Worm (Caenorhabditis elegans): Measurements from ENCODE around the gene F44E5.4.

The F44E5.4 gene

DNA sequence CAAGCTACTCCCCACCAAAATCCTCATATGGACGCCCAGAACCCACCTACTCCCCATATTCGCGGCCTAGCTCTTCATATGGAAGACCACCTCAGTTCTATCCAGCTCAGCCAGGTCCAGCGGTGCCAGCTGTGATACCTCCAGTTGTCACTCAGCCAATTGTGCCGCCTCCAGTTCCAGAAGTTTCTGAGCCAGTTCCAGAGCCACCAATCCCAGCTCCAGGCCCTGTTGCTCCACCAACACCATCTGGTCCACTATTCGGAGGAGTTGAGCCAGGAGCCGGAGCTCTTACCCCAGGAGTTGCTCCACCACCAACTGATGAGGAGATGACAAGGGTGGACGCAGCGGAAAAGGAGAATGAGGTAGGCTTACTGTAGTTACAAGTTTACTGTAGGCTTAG is 37.5 kb downstream of the F44E5.4 start:
- TF ChIP-seq pes-1 (GFP tag; IDR thresholded peaks at IDR 0.05): no peak
- TF ChIP-seq ceh-13 (GFP tag; optimal IDR thresholded peaks at IDR 0.05): no peak
- TF ChIP-seq B0310.2 (tag; optimal IDR thresholded peaks at IDR 0.05): no peak
- no peak for TF ChIP-seq hmbx-1 (tag; optimal IDR thresholded peaks at IDR 0.05)
- TF ChIP-seq hnd-1 (tag; optimal IDR thresholded peaks at IDR 0.05): no peak
- TF ChIP-seq hmg-4 (GFP tag; optimal IDR thresholded peaks at IDR 0.05): no peak
- no peak for TF ChIP-seq aly-1 (tag; optimal IDR thresholded peaks at IDR 0.05)
- no peak for TF ChIP-seq sea-1 (GFP tag; conservative IDR thresholded peaks at IDR 0.05)

DNA sequence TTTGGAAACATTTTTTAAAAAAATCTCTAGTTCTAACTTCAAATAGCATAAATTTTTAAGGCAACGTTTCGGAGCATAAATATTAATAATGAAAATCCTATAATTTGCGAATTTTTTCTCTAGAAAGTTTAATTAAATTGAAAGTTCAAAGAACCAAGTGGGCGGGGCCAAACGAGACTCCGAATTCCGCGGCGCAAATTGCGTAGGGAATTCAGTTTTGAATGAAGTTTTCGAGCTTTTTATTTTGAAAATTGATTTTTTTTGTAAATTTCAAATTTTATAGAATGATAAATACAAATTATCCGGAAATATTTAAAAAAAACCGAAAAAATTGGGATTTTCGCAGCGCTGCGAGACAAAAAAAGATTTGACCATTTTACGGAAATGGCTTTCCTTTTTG is 38.3 kb downstream of the F44E5.4 start:
- TF ChIP-seq F13C5.2 (tag; optimal IDR thresholded peaks at IDR 0.05) (no peak), tbx-11 (GFP tag; IDR thresholded peaks at IDR 0.05) (no peak), sea-1 (GFP tag; conservative IDR thresholded peaks at IDR 0.05) (no peak), hnd-1 (tag; optimal IDR thresholded peaks at IDR 0.05) (no peak), ceh-13 (GFP tag; optimal IDR thresholded peaks at IDR 0.05) (no peak), tbx-37 (GFP tag; conservative IDR thresholded peaks at IDR 0.05) (no peak), hmg-4 (GFP tag; optimal IDR thresholded peaks at IDR 0.05) (no peak), pes-1 (GFP tag; IDR thresholded peaks at IDR 0.05) (no peak), B0310.2 (tag; optimal IDR thresholded peaks at IDR 0.05) (no peak), tra-4 (tag; optimal IDR thresholded peaks at IDR 0.05) (no peak), ama-1 (optimal IDR thresholded peaks at IDR 0.05) (no peak), ceh-36 (tag; optimal IDR thresholded peaks at IDR 0.05) (no peak), scrt-1 (GFP tag; IDR thresholded peaks at IDR 0.05) (no peak), ets-7 (tag; optimal IDR thresholded peaks at IDR 0.05) (no peak), hmbx-1 (tag; optimal IDR thresholded peaks at IDR 0.05) (no peak), flt-1 (GFP tag; IDR thresholded peaks at IDR 0.05) (no peak), aly-1 (tag; optimal IDR thresholded peaks at IDR 0.05) (no peak)

DNA sequence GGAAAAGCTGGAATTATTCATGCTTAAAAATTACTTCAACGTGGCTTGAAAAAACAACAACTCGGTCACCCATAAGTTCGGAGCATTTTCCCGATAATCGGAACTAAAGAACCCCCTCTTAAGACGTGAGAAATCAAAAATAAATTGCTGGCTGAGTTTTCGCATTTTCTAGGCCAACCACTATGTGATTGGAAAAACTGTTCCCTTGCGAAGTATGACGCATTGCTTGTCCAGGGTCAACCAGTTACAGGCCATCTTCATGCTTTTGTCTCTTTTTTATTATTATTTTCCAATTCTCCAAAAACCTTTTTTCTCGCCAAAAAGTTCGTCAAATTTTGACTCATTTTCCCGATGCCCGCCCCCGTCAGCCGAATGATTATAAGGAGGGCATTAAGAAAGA is 39.0 kb downstream of the F44E5.4 start, which contains the start of gene F13D12.3:
Gene F13D12.3 (plus strand): TSS at position 301 of the 400 bp plus-strand sequence.
- TF ChIP-seq hmbx-1 (tag; optimal IDR thresholded peaks at IDR 0.05) (no peak), ceh-36 (tag; optimal IDR thresholded peaks at IDR 0.05) (no peak), aly-1 (tag; optimal IDR thresholded peaks at IDR 0.05) (no peak), ceh-13 (GFP tag; optimal IDR thresholded peaks at IDR 0.05) (no peak), hnd-1 (tag; optimal IDR thresholded peaks at IDR 0.05) (no peak), ets-7 (tag; optimal IDR thresholded peaks at IDR 0.05) (no peak), tbx-37 (GFP tag; conservative IDR thresholded peaks at IDR 0.05) (no peak), ama-1 (optimal IDR thresholded peaks at IDR 0.05) (no peak), F13C5.2 (tag; optimal IDR thresholded peaks at IDR 0.05) (no peak), flt-1 (GFP tag; IDR thresholded peaks at IDR 0.05) (no peak), tra-4 (tag; optimal IDR thresholded peaks at IDR 0.05) (no peak), B0310.2 (tag; optimal IDR thresholded peaks at IDR 0.05) (no peak), scrt-1 (GFP tag; IDR thresholded peaks at IDR 0.05) (no peak), sea-1 (GFP tag; conservative IDR thresholded peaks at IDR 0.05) (no peak), pes-1 (GFP tag; IDR thresholded peaks at IDR 0.05) (no peak), hmg-4 (GFP tag; optimal IDR thresholded peaks at IDR 0.05) (no peak), tbx-11 (GFP tag; IDR thresholded peaks at IDR 0.05) (no peak)

DNA sequence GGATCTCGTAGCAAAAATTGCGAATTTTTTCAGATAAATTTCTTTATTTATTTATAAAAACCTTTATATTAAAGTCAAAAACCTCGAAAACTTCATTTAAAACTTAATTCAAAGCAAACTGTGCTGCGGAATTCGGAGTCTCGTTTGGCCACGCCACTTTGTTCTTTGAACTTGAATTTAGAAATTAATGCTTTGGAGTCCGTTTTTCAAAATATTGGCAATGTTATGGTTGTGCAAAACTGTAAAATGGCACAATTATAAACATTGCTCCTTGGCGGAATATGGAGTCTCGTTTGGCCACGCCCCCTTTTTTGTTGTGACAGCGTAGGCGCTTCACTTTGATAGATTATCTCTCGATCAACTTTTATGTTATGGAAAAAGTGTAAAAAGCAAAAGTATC is 39.6 kb downstream of the F44E5.4 start:
- TF ChIP-seq flt-1 (GFP tag; IDR thresholded peaks at IDR 0.05) (no peak), aly-1 (tag; optimal IDR thresholded peaks at IDR 0.05) (no peak), hnd-1 (tag; optimal IDR thresholded peaks at IDR 0.05) (no peak), tbx-37 (GFP tag; conservative IDR thresholded peaks at IDR 0.05) (no peak), sea-1 (GFP tag; conservative IDR thresholded peaks at IDR 0.05) (no peak), ama-1 (optimal IDR thresholded peaks at IDR 0.05) (no peak), hmbx-1 (tag; optimal IDR thresholded peaks at IDR 0.05) (no peak), B0310.2 (tag; optimal IDR thresholded peaks at IDR 0.05) (no peak), tbx-11 (GFP tag; IDR thresholded peaks at IDR 0.05) (no peak), scrt-1 (GFP tag; IDR thresholded peaks at IDR 0.05) (no peak), ceh-13 (GFP tag; optimal IDR thresholded peaks at IDR 0.05) (no peak), F13C5.2 (tag; optimal IDR thresholded peaks at IDR 0.05) (no peak), ets-7 (tag; optimal IDR thresholded peaks at IDR 0.05) (no peak), hmg-4 (GFP tag; optimal IDR thresholded peaks at IDR 0.05) (no peak), ceh-36 (tag; optimal IDR thresholded peaks at IDR 0.05) (no peak), tra-4 (tag; optimal IDR thresholded peaks at IDR 0.05) (no peak), pes-1 (GFP tag; IDR thresholded peaks at IDR 0.05) (no peak)

DNA sequence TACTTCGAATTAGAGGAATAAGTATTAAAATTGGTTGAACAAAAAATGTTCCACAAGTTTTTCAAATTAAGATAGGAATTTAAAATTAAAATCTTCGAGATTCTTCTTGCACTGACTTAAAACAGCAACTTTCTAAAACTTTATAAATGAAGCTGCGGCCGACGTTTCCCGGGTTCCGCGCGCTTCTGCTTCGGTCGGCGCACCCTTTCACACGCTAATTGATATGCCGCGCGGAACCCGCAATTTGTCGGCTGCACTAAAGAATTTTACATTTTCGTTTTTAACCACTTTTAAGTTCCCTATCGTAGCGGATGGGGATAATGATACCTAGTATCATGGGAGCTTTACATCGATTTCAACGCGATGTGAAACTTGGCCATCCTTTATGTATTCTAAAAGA is 44.4 kb downstream of the F44E5.4 start:
- TF ChIP-seq ceh-13 (GFP tag; optimal IDR thresholded peaks at IDR 0.05) (no peak), tra-4 (tag; optimal IDR thresholded peaks at IDR 0.05) (no peak), pes-1 (GFP tag; IDR thresholded peaks at IDR 0.05) (no peak), F13C5.2 (tag; optimal IDR thresholded peaks at IDR 0.05) (no peak), ceh-36 (tag; optimal IDR thresholded peaks at IDR 0.05) (no peak), hmbx-1 (tag; optimal IDR thresholded peaks at IDR 0.05) (no peak), tbx-11 (GFP tag; IDR thresholded peaks at IDR 0.05) (no peak), sea-1 (GFP tag; conservative IDR thresholded peaks at IDR 0.05) (no peak), scrt-1 (GFP tag; IDR thresholded peaks at IDR 0.05) (no peak), ets-7 (tag; optimal IDR thresholded peaks at IDR 0.05) (no peak), hnd-1 (tag; optimal IDR thresholded peaks at IDR 0.05) (no peak), hmg-4 (GFP tag; optimal IDR thresholded peaks at IDR 0.05) (no peak), aly-1 (tag; optimal IDR thresholded peaks at IDR 0.05) (no peak), flt-1 (GFP tag; IDR thresholded peaks at IDR 0.05) (no peak), ama-1 (optimal IDR thresholded peaks at IDR 0.05) (no peak)

- TF ChIP-seq ama-1 (optimal IDR thresholded peaks at IDR 0.05): no peak
- no peak for TF ChIP-seq hmg-4 (GFP tag; optimal IDR thresholded peaks at IDR 0.05)
- no peak for TF ChIP-seq tra-4 (tag; optimal IDR thresholded peaks at IDR 0.05)
- TF ChIP-seq sea-1 (GFP tag; conservative IDR thresholded peaks at IDR 0.05): no peak
- TF ChIP-seq hnd-1 (tag; optimal IDR thresholded peaks at IDR 0.05): no peak
- no peak for TF ChIP-seq scrt-1 (GFP tag; IDR thresholded peaks at IDR 0.05)
- TF ChIP-seq ets-7 (tag; optimal IDR thresholded peaks at IDR 0.05): no peak
- TF ChIP-seq ceh-13 (GFP tag; optimal IDR thresholded peaks at IDR 0.05): no peak
- no peak for TF ChIP-seq B0310.2 (tag; optimal IDR thresholded peaks at IDR 0.05)
Measured at ce11 chrII:11713569-11713968, 45.5 kb downstream of the F44E5.4 start, which contains the start of gene F13D12.10. Gene F13D12.10, plus strand, starts transcription at chrII:11713799.

DNA sequence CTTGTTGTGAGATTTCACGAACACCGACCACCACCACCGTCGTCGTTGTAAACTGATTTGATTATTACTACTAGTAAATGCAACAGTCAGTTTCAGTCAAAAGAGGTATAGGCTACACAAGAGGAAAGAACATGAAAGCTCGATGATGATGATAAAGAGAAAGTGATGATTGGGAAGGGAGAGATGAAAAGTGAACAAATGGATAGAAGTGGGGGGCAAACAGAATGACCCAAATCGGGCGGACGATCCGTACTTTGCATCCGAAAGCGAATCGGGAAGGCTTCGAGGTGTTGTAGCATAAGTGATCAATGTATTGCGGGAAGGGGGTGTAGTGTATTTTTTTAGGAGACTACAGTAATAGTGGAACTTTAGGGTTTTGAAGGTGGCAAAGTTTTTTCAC is 48.3 kb downstream of the F44E5.4 start:
- no peak for TF ChIP-seq scrt-1 (GFP tag; IDR thresholded peaks at IDR 0.05)
- TF ChIP-seq sea-1 (GFP tag; conservative IDR thresholded peaks at IDR 0.05): no peak
- no peak for TF ChIP-seq pes-1 (GFP tag; IDR thresholded peaks at IDR 0.05)
- TF ChIP-seq hmg-4 (GFP tag; optimal IDR thresholded peaks at IDR 0.05): no peak
- no peak for TF ChIP-seq ceh-13 (GFP tag; optimal IDR thresholded peaks at IDR 0.05)
- no peak for TF ChIP-seq hnd-1 (tag; optimal IDR thresholded peaks at IDR 0.05)
- no peak for TF ChIP-seq hmbx-1 (tag; optimal IDR thresholded peaks at IDR 0.05)
- TF ChIP-seq F13C5.2 (tag; optimal IDR thresholded peaks at IDR 0.05): no peak
- TF ChIP-seq tbx-11 (GFP tag; IDR thresholded peaks at IDR 0.05): no peak
- no peak for TF ChIP-seq B0310.2 (tag; optimal IDR thresholded peaks at IDR 0.05)
- no peak for TF ChIP-seq ceh-36 (tag; optimal IDR thresholded peaks at IDR 0.05)
- TF ChIP-seq tra-4 (tag; optimal IDR thresholded peaks at IDR 0.05): no peak
- TF ChIP-seq ama-1 (optimal IDR thresholded peaks at IDR 0.05): no peak
- TF ChIP-seq tbx-37 (GFP tag; conservative IDR thresholded peaks at IDR 0.05): no peak
- TF ChIP-seq aly-1 (tag; optimal IDR thresholded peaks at IDR 0.05): no peak
